Fruit fly (Drosophila melanogaster) S2 (cell line): ENCODE results near the gene Sfp33A4.

Experiments
- CG8478 ChIP-seq: fragments of >200 bp; optimal IDR thresholded peaks from 2 replicates; lab custom pipeline; 2018
- CTCF ChIP-seq, 2 experiments: fragments of >200 bp; optimal IDR thresholded peaks; 2 replicates each; lab custom pipeline; 2018

The Sfp33A4 gene

dm6 chr2L:11812781-11813664 lies 24.0 kb upstream of the Sfp33A4 start:
- TF ChIP-seq CG8478 (lab: Kevin White, UChicago) (no peak), CTCF (optimal IDR thresholded peaks at IDR 0.05; lab: Kevin White, UChicago) (no peak)

dm6 chr2L:11813665-11814087 lies 23.4 kb upstream of the Sfp33A4 start, which contains the start of gene CycY:
TSS of gene CycY (minus strand) at chr2L:11813780.
- TF ChIP-seq CTCF (optimal IDR thresholded peaks at IDR 0.05; lab: Kevin White, UChicago) (no peak), CG8478 (lab: Kevin White, UChicago) (no peak)

- no peak for TF ChIP-seq CG8478 (lab: Kevin White, UChicago)
- peak; percentile 92 to 96 for TF ChIP-seq CTCF (optimal IDR thresholded peaks at IDR 0.05; lab: Kevin White, UChicago)
Observed at dm6 chr2L:11816376-11816775, 20.7 kb upstream of the Sfp33A4 start.

dm6 chr2L:11823470-11824162 lies 13.4 kb upstream of the Sfp33A4 start:
- TF ChIP-seq CG8478 (lab: Kevin White, UChicago) (no peak), CTCF (optimal IDR thresholded peaks at IDR 0.05; lab: Kevin White, UChicago) (no peak)

dm6 chr2L:11829277-11829676 lies 7.8 kb upstream of the Sfp33A4 start, which contains the start of gene esc:
TSS of gene esc (minus strand) at chr2L:11829405.
- TF ChIP-seq CG8478 (lab: Kevin White, UChicago): no peak
- peak; percentile 9 to 34 for TF ChIP-seq CTCF (optimal IDR thresholded peaks at IDR 0.05; lab: Kevin White, UChicago)

- TF ChIP-seq CTCF (optimal IDR thresholded peaks at IDR 0.05; lab: Kevin White, UChicago): no peak
- TF ChIP-seq CG8478 (lab: Kevin White, UChicago): no peak
Observed at dm6 chr2L:11833786-11834185, 3.3 kb upstream of the Sfp33A4 start, which contains the start of gene CG45011. TSS of gene CG45011 (plus strand) at chr2L:11834086.

dm6 chr2L:11834308-11834707 lies 2.7 kb upstream of the Sfp33A4 start, which contains the start of gene CG45012:
TSS of gene CG45012 (plus strand) at chr2L:11834608.
- no peak for TF ChIP-seq CG8478 (lab: Kevin White, UChicago)

dm6 chr2L:11837413-11837812 lies 370 bp downstream of the Sfp33A4 start, which contains the start of gene Sfp33A2:
TSS of gene Sfp33A2 (plus strand) at chr2L:11837713.
- TF ChIP-seq CTCF (optimal IDR thresholded peaks at IDR 0.05; lab: Kevin White, UChicago) (no peak), CG8478 (lab: Kevin White, UChicago) (no peak)

dm6 chr2L:11839612-11840011 lies 2.6 kb downstream of the Sfp33A4 start, which contains the start of gene Sfp33A3:
TSS of gene Sfp33A3 (plus strand) at chr2L:11839912.
- no peak for TF ChIP-seq CG8478 (lab: Kevin White, UChicago)
- no peak for TF ChIP-seq CTCF (optimal IDR thresholded peaks at IDR 0.05; lab: Kevin White, UChicago)

dm6 chr2L:11840391-11840790 lies 3.3 kb downstream of the Sfp33A4 start, which contains the start of gene CG31704:
TSS of gene CG31704 (plus strand) at chr2L:11840691.
- no peak for TF ChIP-seq CTCF (optimal IDR thresholded peaks at IDR 0.05; lab: Kevin White, UChicago)
- no peak for TF ChIP-seq CG8478 (lab: Kevin White, UChicago)

dm6 chr2L:11841538-11841937 lies 4.5 kb downstream of the Sfp33A4 start:
- TF ChIP-seq CG8478 (lab: Kevin White, UChicago): no peak
- no peak for TF ChIP-seq CTCF (optimal IDR thresholded peaks at IDR 0.05; lab: Kevin White, UChicago)

dm6 chr2L:11842291-11843187 lies 5.5 kb downstream of the Sfp33A4 start, which contains the start of the genes CG44008, CG14933, CG46426 and CG42486:
TSS of gene CG44008 (minus strand) at chr2L:11842445.
TSS of gene CG14933 (plus strand) at chr2L:11842828.
TSS of gene CG46426 (plus strand) at chr2L:11842828.
TSS of gene CG42486 (plus strand) at chr2L:11843137.
- TF ChIP-seq CG8478 (lab: Kevin White, UChicago) (no peak), CTCF (optimal IDR thresholded peaks at IDR 0.05; lab: Kevin White, UChicago) (no peak)

- TF ChIP-seq CTCF (optimal IDR thresholded peaks at IDR 0.05; lab: Kevin White, UChicago) (no peak), CG8478 (lab: Kevin White, UChicago) (no peak)
Observed at dm6 chr2L:11844278-11844677, 7.2 kb downstream of the Sfp33A4 start.
